Fruit fly (Drosophila melanogaster): ENCODE results near the gene Eip74EF.
A peak's percentile ranks its signal among the peaks of the same experiment; 100 is the strongest.

DNA sequence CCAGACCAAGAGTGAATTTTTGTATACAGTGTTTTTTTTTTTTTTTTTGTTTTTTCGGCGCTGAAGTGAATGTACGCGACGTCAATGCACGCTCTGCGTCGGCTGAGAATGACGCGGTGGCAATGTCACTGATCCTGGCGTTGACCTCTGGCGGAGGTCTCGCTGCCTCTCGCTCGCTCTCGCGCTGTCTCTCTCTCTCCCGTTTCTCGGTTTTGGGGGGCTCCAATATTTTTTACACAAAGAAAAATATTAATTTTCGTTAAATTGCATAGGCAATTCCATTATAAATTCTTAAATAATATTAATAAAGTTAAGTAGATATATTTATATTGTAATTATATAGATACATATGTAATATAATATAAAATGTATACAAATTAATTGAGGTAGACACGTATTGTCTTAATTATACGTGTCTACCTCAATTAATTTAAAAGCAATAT is 5.8 kb downstream of the Eip74EF start:
- TF ChIP-seq CG32006 (GFP tag; optimal IDR thresholded peaks at IDR 0.05) (no peak), svp (GFP tag) (peak; percentile 97), CG3032 (tag; optimal IDR thresholded peaks at IDR 0.05) (no peak), ss (GFP tag; optimal IDR thresholded peaks at IDR 0.05) (no peak), dsx (GFP tag; optimal IDR thresholded peaks at IDR 0.05; ENCODE audit: poor library complexity, severe bottlenecking) (no peak), cyc (GFP tag; optimal IDR thresholded peaks at IDR 0.05) (no peak), Sox102F (GFP tag; optimal IDR thresholded peaks at IDR 0.05) (no peak), salr (GFP tag; optimal IDR thresholded peaks at IDR 0.05) (no peak), CG15336 (GFP tag; IDR thresholded peaks at IDR 0.05) (no peak), Gug (GFP tag; IDR thresholded peaks at IDR 0.05) (no peak), CG6163 (GFP tag; IDR thresholded peaks at IDR 0.05) (no peak)

Measured in whole organism, prepupa.